Worm (Caenorhabditis elegans) whole organism, L2 larva: ENCODE results near the gene R13A1.10.

Experiments
- C34F6.9 ChIP-seq: fragments of 150-350 bp; optimal IDR thresholded peaks from 2 replicates; lab custom pipeline; 2014; ENCODE audit warnings: missing biosample characterization, missing genetic modification characterization
- F13H6.1 ChIP-seq: sonication (generic microtip); optimal IDR thresholded peaks from 2 replicates; lab custom pipeline; 2016; ENCODE audit warnings: missing genetic modification characterization, missing compliant biosample characterization
- R02D3.7 ChIP-seq: fragments of 150-350 bp; optimal IDR thresholded peaks from 2 replicates; lab custom pipeline; 2014; ENCODE audit warnings: missing biosample characterization, missing genetic modification characterization
- Y55F3AM.14 ChIP-seq: fragments of 200-800 bp; sonication (Bioruptor generic); optimal IDR thresholded peaks from 2 replicates; lab custom pipeline; 2018; ENCODE audit warnings: mild to moderate bottlenecking, missing genetic modification characterization, missing compliant biosample characterization
- ZK546.5 ChIP-seq: sonication (generic microtip); optimal IDR thresholded peaks from 2 replicates; lab custom pipeline; 2017; ENCODE audit warnings: missing biosample characterization, missing genetic modification characterization
- alr-1 ChIP-seq: fragments of 150-350 bp; optimal IDR thresholded peaks from 2 replicates; lab custom pipeline; 2014; ENCODE audit warnings: missing biosample characterization, missing genetic modification characterization
- aly-2 ChIP-seq: fragments of 150-350 bp; optimal IDR thresholded peaks from 2 replicates; lab custom pipeline; 2014; ENCODE audit warnings: missing biosample characterization, missing genetic modification characterization
- ama-1 ChIP-seq: fragments of 150-350 bp; optimal IDR thresholded peaks from 2 replicates; lab custom pipeline; 2018; ENCODE audit warnings: inconsistent platforms
- ceh-16 ChIP-seq: fragments of 150-350 bp; optimal IDR thresholded peaks from 2 replicates; lab custom pipeline; 2014; ENCODE audit warnings: missing biosample characterization, missing genetic modification characterization
- ceh-82 ChIP-seq: fragments of 150-350 bp; optimal IDR thresholded peaks from 2 replicates; lab custom pipeline; 2014; ENCODE audit warnings: missing biosample characterization, missing genetic modification characterization
- crh-2 ChIP-seq: sonication (generic microtip); optimal IDR thresholded peaks from 2 replicates; lab custom pipeline; 2017; ENCODE audit warnings: missing biosample characterization, missing genetic modification characterization
- dmd-4 ChIP-seq: sonication (generic microtip); optimal IDR thresholded peaks from 2 replicates; lab custom pipeline; 2017; ENCODE audit warnings: missing biosample characterization, missing genetic modification characterization
- egl-27 ChIP-seq: sonication (generic microtip); optimal IDR thresholded peaks from 3 replicates; lab custom pipeline; 2017; ENCODE audit warnings: missing biosample characterization, missing genetic modification reagents, missing genetic modification characterization
- elt-3 ChIP-seq: sonication (generic microtip); optimal IDR thresholded peaks from 2 replicates; lab custom pipeline; 2017; ENCODE audit warnings: missing biosample characterization, missing genetic modification characterization
- fos-1 ChIP-seq: fragments of 150-350 bp; optimal IDR thresholded peaks from 2 replicates; lab custom pipeline; 2014; ENCODE audit warnings: missing biosample characterization, missing genetic modification characterization
- gmeb-1 ChIP-seq: fragments of 150-350 bp; optimal IDR thresholded peaks from 2 replicates; lab custom pipeline; 2014; ENCODE audit warnings: missing biosample characterization, missing genetic modification characterization
- lin-11 ChIP-seq: fragments of 150-350 bp; sonication (generic microtip); optimal IDR thresholded peaks from 2 replicates; lab custom pipeline; 2014; ENCODE audit warnings: missing biosample characterization, missing genetic modification characterization, inconsistent platforms, mixed read lengths
- mdl-1 ChIP-seq, 2 experiments: fragments of 150-350 bp in 1 of 2; sonication (generic microtip) in 1 of 2; optimal IDR thresholded peaks; 2 replicates each; lab custom pipeline; 2017; ENCODE audit warnings: missing biosample characterization in 2 of 2, missing genetic modification characterization in 2 of 2
- nhr-10 ChIP-seq: sonication (generic microtip); optimal IDR thresholded peaks from 2 replicates; lab custom pipeline; 2017; ENCODE audit warnings: missing biosample characterization, missing genetic modification characterization
- nhr-129 ChIP-seq: fragments of 150-350 bp; optimal IDR thresholded peaks from 2 replicates; lab custom pipeline; 2014; ENCODE audit warnings: missing biosample characterization, missing genetic modification characterization
- nhr-23 ChIP-seq: fragments of 150-350 bp; optimal IDR thresholded peaks from 2 replicates; lab custom pipeline; 2014; ENCODE audit warnings: missing biosample characterization, missing genetic modification reagents, missing genetic modification characterization
- nhr-25 ChIP-seq: fragments of 150-350 bp; sonication (generic microtip); optimal IDR thresholded peaks from 3 replicates; lab custom pipeline; 2014; ENCODE audit warnings: missing biosample characterization, missing genetic modification characterization
- nhr-77 ChIP-seq: fragments of 150-350 bp; optimal IDR thresholded peaks from 2 replicates; lab custom pipeline; 2014; ENCODE audit warnings: missing biosample characterization, missing genetic modification characterization
- peb-1 ChIP-seq: fragments of 150-350 bp; optimal IDR thresholded peaks from 2 replicates; lab custom pipeline; 2014; ENCODE audit warnings: missing biosample characterization, missing genetic modification characterization
- skn-1 ChIP-seq: sonication (generic microtip); optimal IDR thresholded peaks from 2 replicates; lab custom pipeline; 2017; ENCODE audit warnings: missing biosample characterization, missing genetic modification characterization
- sma-9 ChIP-seq, 2 experiments: fragments of 150-350 bp in 1 of 2; sonication (generic microtip) in 1 of 2; optimal IDR thresholded peaks; 2 replicates each; lab custom pipeline; 2014 to 2016; ENCODE audit warnings: missing genetic modification characterization in 2 of 2, mild to moderate bottlenecking in 1 of 2, missing biosample characterization in 1 of 2, missing compliant biosample characterization in 1 of 2, missing genetic modification reagents in 1 of 2, moderate library complexity in 1 of 2
- snpc-4 ChIP-seq: fragments of 150-350 bp; optimal IDR thresholded peaks from 2 replicates; lab custom pipeline; 2014; ENCODE audit warnings: missing biosample characterization, missing genetic modification characterization
- unc-39 ChIP-seq: fragments of 150-350 bp; optimal IDR thresholded peaks from 2 replicates; lab custom pipeline; 2014; ENCODE audit warnings: missing biosample characterization, missing genetic modification characterization
- unc-55 ChIP-seq: fragments of 150-350 bp; sonication (generic microtip); optimal IDR thresholded peaks from 3 replicates; lab custom pipeline; 2014; ENCODE audit warnings: missing biosample characterization, missing genetic modification reagents, missing genetic modification characterization
- unc-62 ChIP-seq: fragments of 150-350 bp; optimal IDR thresholded peaks from 2 replicates; lab custom pipeline; 2014; ENCODE audit warnings: missing biosample characterization, missing genetic modification reagents, missing genetic modification characterization
- zag-1 ChIP-seq: fragments of 150-350 bp; optimal IDR thresholded peaks from 2 replicates; lab custom pipeline; 2014; ENCODE audit warnings: missing biosample characterization, missing genetic modification characterization
- ztf-1 ChIP-seq: fragments of 200-800 bp; sonication (Bioruptor generic); conservative IDR thresholded peaks from 2 replicates; pipeline ENCODE4 v1.3.6; 2022; ENCODE audit warnings: missing genetic modification characterization, missing compliant biosample characterization
- ztf-11 ChIP-seq: sonication (generic microtip); optimal IDR thresholded peaks from 2 replicates; lab custom pipeline; 2017; ENCODE audit warnings: missing biosample characterization, missing genetic modification characterization
- ztf-4 ChIP-seq: fragments of 150-350 bp; optimal IDR thresholded peaks from 2 replicates; lab custom pipeline; 2014; ENCODE audit warnings: missing biosample characterization, missing genetic modification characterization

R13A1.10 gene

DNA sequence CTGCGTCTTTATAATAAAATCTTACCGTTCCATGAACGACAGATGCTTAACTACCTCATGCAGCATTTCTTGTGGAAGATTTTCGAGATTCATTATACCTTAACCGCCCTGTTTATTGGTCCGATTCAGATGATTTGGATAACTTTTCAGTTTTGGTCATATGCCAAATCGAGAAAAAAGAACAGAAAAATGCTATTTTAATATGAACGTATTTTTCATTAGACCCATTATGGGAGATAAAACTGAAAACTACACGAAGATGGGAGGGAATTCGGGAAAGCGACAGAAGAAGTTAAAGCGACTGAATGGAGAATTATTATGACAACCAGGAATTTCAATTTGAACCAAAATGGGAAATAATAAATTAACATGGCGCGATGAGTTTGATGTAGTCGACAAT, at the start of gene R13A1.10:
Gene R13A1.10 (minus strand): TSS at position 101 of the 400 bp plus-strand sequence.
- TF ChIP-seq ZK546.5 (tag; lab: Kevin White, UChicago) (no peak), gmeb-1 (tag; lab: Kevin White, UChicago) (no peak), ama-1 (lab: Kevin White, UChicago) (no peak), peb-1 (tag; lab: Kevin White, UChicago) (no peak), ztf-1 (no peak), crh-2 (tag; lab: Kevin White, UChicago) (no peak), skn-1 (no peak), nhr-25 (no peak), unc-39 (tag; lab: Kevin White, UChicago) (no peak), F13H6.1 (no peak)

DNA sequence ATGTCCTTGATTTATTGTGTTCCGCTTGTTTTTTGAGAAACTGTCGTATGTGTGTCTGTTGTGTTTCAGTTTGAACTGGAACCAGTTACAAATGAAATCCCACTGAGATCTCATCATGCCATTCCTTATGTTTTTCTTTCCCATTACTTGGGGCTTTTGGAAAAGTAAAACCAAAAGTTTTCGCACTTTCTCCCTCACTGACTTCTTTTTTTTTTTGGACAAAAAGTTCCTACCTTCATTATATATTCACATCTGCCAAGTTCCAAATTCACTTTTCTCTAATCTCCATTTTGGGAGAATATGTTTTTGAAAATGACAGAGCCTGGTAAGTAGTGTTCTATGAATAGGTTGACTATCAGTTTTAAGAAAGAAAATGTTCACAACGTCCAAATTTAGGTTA, 49.7 kb upstream of the R13A1.10 start, which contains the start of gene C06E4.2:
Gene C06E4.2 (plus strand): TSS at position 301 of the 400 bp plus-strand sequence.
- TF ChIP-seq aly-2 (tag; lab: Kevin White, UChicago): no peak
- TF ChIP-seq elt-3 (tag; lab: Kevin White, UChicago): no peak
- TF ChIP-seq ceh-82 (tag; lab: Kevin White, UChicago): no peak
- TF ChIP-seq ceh-16 (tag; lab: Kevin White, UChicago): no peak
- TF ChIP-seq nhr-10 (tag; lab: Kevin White, UChicago): no peak
- no peak for TF ChIP-seq zag-1
- TF ChIP-seq nhr-77 (tag; lab: Kevin White, UChicago): no peak
- TF ChIP-seq ztf-11 (tag; lab: Kevin White, UChicago): no peak
- TF ChIP-seq nhr-25: no peak
- TF ChIP-seq ztf-4: no peak
- TF ChIP-seq C34F6.9 (tag; lab: Kevin White, UChicago): no peak
- no peak for TF ChIP-seq dmd-4
- no peak for TF ChIP-seq ama-1 (lab: Kevin White, UChicago)
- no peak for TF ChIP-seq unc-55 (GFP tag; lab: Kevin White, UChicago)
- no peak for TF ChIP-seq nhr-23 (tag; lab: Kevin White, UChicago)
- no peak for TF ChIP-seq ztf-1
- TF ChIP-seq R02D3.7 (tag; lab: Kevin White, UChicago): no peak
- TF ChIP-seq nhr-129: no peak

DNA sequence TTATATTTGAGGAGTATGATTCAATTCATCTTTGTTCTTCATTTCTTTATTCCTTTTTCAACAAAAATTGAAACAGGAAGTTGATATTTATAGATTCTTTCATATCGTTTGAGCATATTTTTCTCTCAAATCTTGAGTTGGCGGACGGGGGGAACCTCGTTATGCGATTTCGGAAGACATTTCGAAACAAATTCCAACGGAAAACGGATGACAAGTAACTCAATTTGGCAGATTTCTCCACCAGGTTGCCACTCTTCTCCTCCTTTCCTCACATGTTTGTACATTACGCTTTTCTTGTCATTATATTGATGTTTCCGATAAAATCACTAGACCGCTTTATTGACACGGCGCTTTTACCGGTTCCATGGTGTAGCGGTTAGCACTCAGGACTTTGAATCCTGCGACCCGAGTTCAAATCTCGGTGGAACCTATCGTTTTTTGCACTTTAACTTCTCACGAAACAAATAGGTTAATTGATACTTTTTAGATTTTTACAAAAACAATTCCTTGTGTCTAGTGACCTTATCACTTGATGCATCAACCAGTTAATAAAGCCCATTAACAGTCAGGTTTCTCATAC, 48.1 kb upstream of the R13A1.10 start:
- TF ChIP-seq nhr-129 (peak; percentile 39), ceh-82 (tag; lab: Kevin White, UChicago) (no peak), fos-1 (peak; percentile 21)

DNA sequence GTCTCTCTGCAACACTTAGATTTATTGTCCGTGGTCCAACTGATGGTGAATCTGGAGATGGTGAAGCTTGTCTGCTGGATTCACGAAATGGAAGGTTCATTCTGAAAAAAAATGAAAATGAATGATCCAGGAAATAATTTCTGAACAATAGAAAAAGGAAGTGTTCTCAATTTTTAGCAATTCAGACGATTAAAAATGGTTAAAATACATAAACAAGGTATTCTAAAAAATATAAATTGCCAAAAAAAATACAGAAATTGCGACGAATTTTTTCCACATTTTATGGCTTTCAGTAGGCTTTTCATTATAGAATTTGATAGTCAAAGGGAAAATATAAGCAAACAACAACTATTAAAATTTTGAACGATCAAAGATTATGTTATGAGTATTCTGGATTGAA, 36.2 kb upstream of the R13A1.10 start, which contains the start of gene glb-2:
Gene glb-2 (minus strand): TSS at position 101 of the 400 bp plus-strand sequence.
- no peak for TF ChIP-seq aly-2 (tag; lab: Kevin White, UChicago)
- no peak for TF ChIP-seq ztf-11 (tag; lab: Kevin White, UChicago)
- TF ChIP-seq lin-11 (tag; lab: Kevin White, UChicago): no peak

DNA sequence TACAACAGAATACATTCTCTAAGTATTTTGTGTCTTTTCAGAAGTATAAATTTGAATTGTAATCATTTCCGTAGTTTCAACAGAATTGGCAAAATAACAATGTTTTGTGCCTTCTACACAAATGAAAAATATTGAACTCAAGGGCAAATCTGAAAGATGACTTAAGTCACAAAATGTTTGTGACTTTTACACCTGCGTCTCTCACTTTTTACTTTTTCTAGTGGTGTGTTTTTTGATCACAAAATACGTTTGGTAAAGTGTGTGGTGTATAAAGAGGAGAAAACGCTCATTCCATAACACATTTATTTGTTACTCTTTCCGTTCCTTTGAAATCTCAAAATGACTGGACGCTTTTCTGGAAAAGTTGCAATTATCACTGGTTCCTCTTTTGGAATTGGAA, 33.6 kb upstream of the R13A1.10 start, which contains the start of gene C06E4.3:
Gene C06E4.3 (plus strand): TSS at position 289 of the 400 bp plus-strand sequence.
- TF ChIP-seq unc-55 (GFP tag; lab: Kevin White, UChicago) (peak; percentile 23), nhr-77 (tag; lab: Kevin White, UChicago) (no peak), sma-9 (GFP tag; optimal IDR thresholded peaks at IDR 0.05; lab: Kevin White, UChicago) (peak; percentile 73), sma-9 (tag; optimal IDR thresholded peaks at IDR 0.05; lab: Kevin White, UChicago) (no peak), skn-1 (peak; percentile 47), fos-1 (peak; percentile 22)

DNA sequence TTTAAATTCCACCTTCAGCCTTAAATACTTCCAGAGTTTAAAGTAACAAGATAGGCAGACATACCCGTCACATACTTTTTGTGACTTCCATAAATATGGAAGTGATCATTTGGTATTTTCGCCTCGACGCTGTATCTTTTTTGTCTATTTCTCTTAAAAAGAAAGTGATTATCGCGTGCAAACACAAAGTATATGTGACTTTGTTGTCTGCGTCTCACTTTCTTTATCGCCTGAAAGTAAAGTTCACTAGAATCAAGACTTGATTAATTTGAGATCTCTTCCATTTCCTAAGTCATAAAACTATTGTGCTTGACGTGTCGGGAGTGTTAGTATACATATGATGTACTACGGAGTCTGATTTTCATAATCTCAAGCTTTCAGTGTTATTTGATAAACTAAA, 31.3 kb upstream of the R13A1.10 start, which contains the start of gene C06E4.6:
Gene C06E4.6 (minus strand): TSS at position 51 of the 400 bp plus-strand sequence.
- peak in 1 of 2 experiments; percentile 10 for TF ChIP-seq mdl-1 (tag; optimal IDR thresholded peaks at IDR 0.05; lab: Kevin White, UChicago)
- TF ChIP-seq fos-1: peak; percentile 71
- peak; percentile 77 for TF ChIP-seq sma-9 (GFP tag; optimal IDR thresholded peaks at IDR 0.05; lab: Kevin White, UChicago)
- no peak for TF ChIP-seq sma-9 (tag; optimal IDR thresholded peaks at IDR 0.05; lab: Kevin White, UChicago)
- TF ChIP-seq snpc-4 (tag; lab: Kevin White, UChicago): no peak
- TF ChIP-seq Y55F3AM.14 (GFP tag; lab: Kevin White, UChicago): no peak
- no peak for TF ChIP-seq nhr-25
- no peak for TF ChIP-seq unc-62
- peak; percentile 44 for TF ChIP-seq gmeb-1 (tag; lab: Kevin White, UChicago)
- no peak for TF ChIP-seq crh-2 (tag; lab: Kevin White, UChicago)
- TF ChIP-seq egl-27 (tag; lab: Kevin White, UChicago): peak; percentile 32
- TF ChIP-seq nhr-10 (tag; lab: Kevin White, UChicago): no peak
- TF ChIP-seq ZK546.5 (tag; lab: Kevin White, UChicago): no peak
- no peak for TF ChIP-seq alr-1
- peak; percentile 59 for TF ChIP-seq unc-55 (GFP tag; lab: Kevin White, UChicago)
